Worm (Caenorhabditis elegans) whole organism, mixed stage, embryonic: ENCODE measurements around the gene tkr-1.

ENCODE experiments used
- elt-1 ChIP-seq: sonication (generic microtip); optimal IDR thresholded peaks from 2 replicates; lab custom pipeline; 2017; ENCODE audit warnings: missing genetic modification characterization, mild to moderate bottlenecking, missing compliant biosample characterization, antibody characterized with exemption, moderate library complexity, borderline replicate concordance; ENCODE audit not compliant: insufficient read depth
- mab-5 ChIP-seq: fragments of 150-350 bp; optimal IDR thresholded peaks from 2 replicates; lab custom pipeline; 2014; ENCODE audit warnings: missing biosample characterization, missing genetic modification characterization
- mep-1 ChIP-seq: fragments of 150-350 bp; optimal IDR thresholded peaks from 2 replicates; lab custom pipeline; 2017; ENCODE audit warnings: missing biosample characterization, missing genetic modification reagents, missing genetic modification characterization, inconsistent platforms
- pha-4 ChIP-seq: fragments of 150-350 bp; optimal IDR thresholded peaks from 2 replicates; lab custom pipeline; 2018; ENCODE audit warnings: missing biosample characterization, missing genetic modification reagents, missing genetic modification characterization
- unc-62 ChIP-seq: fragments of 150-350 bp; optimal IDR thresholded peaks from 2 replicates; lab custom pipeline; 2014; ENCODE audit warnings: missing biosample characterization, missing genetic modification reagents, missing genetic modification characterization

- no peak for TF ChIP-seq mab-5 (tag; lab: Kevin White, UChicago)
- TF ChIP-seq mep-1 (tag; lab: Kevin White, UChicago): no peak
- no peak for TF ChIP-seq elt-1 (tag; lab: Kevin White, UChicago)
- no peak for TF ChIP-seq unc-62
- no peak for TF ChIP-seq pha-4 (tag; lab: Kevin White, UChicago)
Measured at ce11 chrIII:9426301-9426700, 42.7 kb downstream of the tkr-1 start, which contains the start of gene T26G10.5.
